Worm (Caenorhabditis elegans) whole organism, young adult: ENCODE data around the gene C06E8.5.

Source experiments
- B0261.1 ChIP-seq: sonication (generic microtip); optimal IDR thresholded peaks from 2 replicates; lab custom pipeline; 2016; ENCODE audit warnings: mild to moderate bottlenecking, missing genetic modification characterization, moderate library complexity, missing compliant biosample characterization
- F33H1.4 ChIP-seq: fragments of 200-800 bp; sonication (Bioruptor generic); IDR thresholded peaks from 2 replicates; pipeline ENCODE4 v1.3.6; 2022; ENCODE audit warnings: missing genetic modification reagents, missing genetic modification characterization, missing compliant biosample characterization
- F39B2.1 ChIP-seq: fragments of 200-800 bp; sonication (Bioruptor generic); IDR thresholded peaks from 2 replicates; pipeline ENCODE4 v1.3.6; 2022; ENCODE audit warnings: missing genetic modification reagents, missing genetic modification characterization, missing compliant biosample characterization
- F49E8.2 ChIP-seq: sonication (generic microtip); optimal IDR thresholded peaks from 3 replicates; lab custom pipeline; 2017; ENCODE audit warnings: missing genetic modification characterization, mild to moderate bottlenecking, missing compliant biosample characterization, antibody characterized with exemption, moderate library complexity; ENCODE audit not compliant: insufficient read depth
- F57A8.1 ChIP-seq: fragments of 200-800 bp; sonication (Bioruptor generic); optimal IDR thresholded peaks from 2 replicates; lab custom pipeline; 2018; ENCODE audit warnings: mild to moderate bottlenecking, missing genetic modification characterization, moderate library complexity, missing compliant biosample characterization
- F57C9.4 ChIP-seq: sonication (generic microtip); optimal IDR thresholded peaks from 2 replicates; lab custom pipeline; 2017; ENCODE audit warnings: mild to moderate bottlenecking, missing genetic modification characterization, missing compliant biosample characterization
- T07F8.4 ChIP-seq: sonication (generic microtip); optimal IDR thresholded peaks from 2 replicates; lab custom pipeline; 2016; ENCODE audit warnings: mild to moderate bottlenecking, missing genetic modification characterization, moderate library complexity, missing compliant biosample characterization
- T26A5.8 ChIP-seq: sonication (generic microtip); optimal IDR thresholded peaks from 2 replicates; lab custom pipeline; 2016; ENCODE audit warnings: missing genetic modification characterization, missing compliant biosample characterization
- Y53F4B.3 ChIP-seq: fragments of 200-800 bp; sonication (Bioruptor generic); IDR thresholded peaks from 2 replicates; pipeline ENCODE4 v1.3.6; 2022; ENCODE audit warnings: missing genetic modification reagents, missing genetic modification characterization, missing compliant biosample characterization
- atf-7 ChIP-seq: sonication (generic microtip); optimal IDR thresholded peaks from 2 replicates; lab custom pipeline; 2017; ENCODE audit warnings: mild to moderate bottlenecking, missing genetic modification characterization, missing compliant biosample characterization
- attf-3 ChIP-seq: fragments of 200-800 bp; sonication (Bioruptor generic); conservative IDR thresholded peaks from 2 replicates; pipeline ENCODE4 v1.3.6; 2022; ENCODE audit warnings: missing genetic modification reagents, missing genetic modification characterization, missing compliant biosample characterization
- attf-6 ChIP-seq: fragments of 200-800 bp; sonication (Bioruptor generic); IDR thresholded peaks from 2 replicates; pipeline ENCODE4 v1.3.6; 2022; ENCODE audit warnings: missing genetic modification reagents, missing genetic modification characterization, missing compliant biosample characterization
- cebp-1 ChIP-seq, 2 experiments: fragments of 200-800 bp in 1 of 2; sonication (Bioruptor generic) in 1 of 2; sonication (generic microtip) in 1 of 2; IDR thresholded peaks in 1 of 2; optimal IDR thresholded peaks in 1 of 2; 2 replicates each; pipeline versions ENCODE4 v1.3.6 to Lab custom; 2017 to 2022; ENCODE audit warnings: missing compliant biosample characterization in 2 of 2, missing genetic modification characterization in 2 of 2, mild to moderate bottlenecking in 1 of 2, missing genetic modification reagents in 1 of 2, moderate library complexity in 1 of 2
- ceh-100 ChIP-seq: fragments of 200-800 bp; sonication (Bioruptor generic); IDR thresholded peaks from 2 replicates; pipeline ENCODE4 v1.3.6; 2022; ENCODE audit warnings: missing genetic modification reagents, missing genetic modification characterization, missing compliant biosample characterization
- ceh-27 ChIP-seq: fragments of 200-800 bp; sonication (Bioruptor generic); optimal IDR thresholded peaks from 2 replicates; lab custom pipeline; 2018; ENCODE audit warnings: mild to moderate bottlenecking, missing genetic modification characterization, moderate library complexity, missing compliant biosample characterization
- ceh-40 ChIP-seq: fragments of 200-800 bp; sonication (Bioruptor generic); IDR thresholded peaks from 2 replicates; pipeline ENCODE4 v1.3.6; 2022; ENCODE audit warnings: missing genetic modification characterization, missing compliant biosample characterization
- dpff-1 ChIP-seq: sonication (generic microtip); optimal IDR thresholded peaks from 2 replicates; lab custom pipeline; 2017; ENCODE audit warnings: mild to moderate bottlenecking, missing genetic modification characterization, missing compliant biosample characterization
- dpl-1 ChIP-seq: fragments of 150-350 bp; optimal IDR thresholded peaks from 2 replicates; lab custom pipeline; 2014; ENCODE audit warnings: missing biosample characterization, missing genetic modification reagents, missing genetic modification characterization
- efl-1 ChIP-seq: fragments of 150-350 bp; optimal IDR thresholded peaks from 2 replicates; lab custom pipeline; 2014; ENCODE audit warnings: missing biosample characterization, missing genetic modification reagents, missing genetic modification characterization
- egl-18 ChIP-seq: fragments of 200-800 bp; sonication (Bioruptor generic); IDR thresholded peaks from 2 replicates; pipeline ENCODE4 v1.3.6; 2022; ENCODE audit warnings: missing genetic modification reagents, missing genetic modification characterization, missing compliant biosample characterization
- egl-44 ChIP-seq: fragments of 200-800 bp; sonication (Bioruptor generic); IDR thresholded peaks from 2 replicates; pipeline ENCODE4 v1.3.6; 2022; ENCODE audit warnings: missing genetic modification reagents, missing genetic modification characterization, missing compliant biosample characterization
- egrh-3 ChIP-seq: fragments of 200-800 bp; sonication (Bioruptor generic); IDR thresholded peaks from 2 replicates; pipeline ENCODE4 v1.3.6; 2022; ENCODE audit warnings: missing genetic modification reagents, missing genetic modification characterization, missing compliant biosample characterization
- gei-17 ChIP-seq: fragments of 200-800 bp; sonication (Bioruptor generic); optimal IDR thresholded peaks from 2 replicates; lab custom pipeline; 2018; ENCODE audit warnings: mild to moderate bottlenecking, missing genetic modification characterization, missing compliant biosample characterization
- hlh-12 ChIP-seq: sonication (generic microtip); optimal IDR thresholded peaks from 2 replicates; lab custom pipeline; 2016; ENCODE audit warnings: missing genetic modification characterization, missing compliant biosample characterization
- hsf-1 ChIP-seq: fragments of 200-800 bp; sonication (Bioruptor generic); IDR thresholded peaks from 2 replicates; pipeline ENCODE4 v1.3.6; 2022; ENCODE audit warnings: missing genetic modification reagents, missing genetic modification characterization, missing compliant biosample characterization
- lag-1 ChIP-seq: fragments of 200-800 bp; sonication (Bioruptor generic); IDR thresholded peaks from 2 replicates; pipeline ENCODE4 v1.3.6; 2022; ENCODE audit warnings: missing genetic modification reagents, missing genetic modification characterization, missing compliant biosample characterization
- lin-35 ChIP-seq, 3 experiments: fragments of 150-350 bp in 2 of 3; sonication (generic microtip) in 1 of 3; optimal IDR thresholded peaks; 2 replicates each; lab custom pipeline; 2014 to 2018; ENCODE audit warnings: missing biosample characterization in 3 of 3, missing genetic modification characterization in 3 of 3, missing genetic modification reagents in 3 of 3
- lsl-1 ChIP-seq: fragments of 200-800 bp; sonication (Bioruptor generic); optimal IDR thresholded peaks from 2 replicates; lab custom pipeline; 2018; ENCODE audit warnings: mild to moderate bottlenecking, missing genetic modification characterization, moderate library complexity, missing compliant biosample characterization
- madf-6 ChIP-seq: fragments of 200-800 bp; sonication (Bioruptor generic); IDR thresholded peaks from 2 replicates; pipeline ENCODE4 v1.3.6; 2022; ENCODE audit warnings: missing genetic modification reagents, missing genetic modification characterization, missing compliant biosample characterization
- madf-8 ChIP-seq: fragments of 200-800 bp; sonication (Bioruptor generic); conservative IDR thresholded peaks from 2 replicates; pipeline ENCODE4 v1.3.6; 2022; ENCODE audit warnings: missing genetic modification reagents, missing genetic modification characterization, missing compliant biosample characterization
- mel-28 ChIP-seq: sonication (generic microtip); optimal IDR thresholded peaks from 2 replicates; lab custom pipeline; 2016; ENCODE audit warnings: borderline replicate concordance, mild to moderate bottlenecking, missing genetic modification characterization, missing compliant biosample characterization
- nhr-120 ChIP-seq: fragments of 200-800 bp; sonication (Bioruptor generic); IDR thresholded peaks from 2 replicates; pipeline ENCODE4 v1.3.6; 2022; ENCODE audit warnings: missing genetic modification characterization, missing compliant biosample characterization
- nhr-27 ChIP-seq: fragments of 200-800 bp; sonication (Bioruptor generic); optimal IDR thresholded peaks from 2 replicates; lab custom pipeline; 2018; ENCODE audit warnings: mild to moderate bottlenecking, missing genetic modification characterization, moderate library complexity, missing compliant biosample characterization
- nhr-80 ChIP-seq: sonication (generic microtip); optimal IDR thresholded peaks from 2 replicates; lab custom pipeline; 2016; ENCODE audit warnings: missing genetic modification characterization, missing compliant biosample characterization
- rcor-1 ChIP-seq: fragments of 200-800 bp; sonication (Bioruptor generic); IDR thresholded peaks from 2 replicates; pipeline ENCODE4 v1.3.6; 2022; ENCODE audit warnings: missing genetic modification reagents, missing genetic modification characterization, missing compliant biosample characterization
- repo-1 ChIP-seq: sonication (generic microtip); optimal IDR thresholded peaks from 2 replicates; lab custom pipeline; 2017; ENCODE audit warnings: mild to moderate bottlenecking, missing genetic modification characterization, missing compliant biosample characterization
- sdz-38 ChIP-seq: sonication (generic microtip); optimal IDR thresholded peaks from 2 replicates; lab custom pipeline; 2016; ENCODE audit warnings: missing genotype, missing genetic modification characterization, missing compliant biosample characterization
- unc-130 ChIP-seq: sonication (generic microtip); optimal IDR thresholded peaks from 2 replicates; lab custom pipeline; 2016; ENCODE audit warnings: missing genetic modification reagents, missing genetic modification characterization, missing compliant biosample characterization
- xnd-1 ChIP-seq: sonication (generic microtip); optimal IDR thresholded peaks from 2 replicates; lab custom pipeline; 2016; ENCODE audit warnings: missing genotype, missing genetic modification reagents, missing genetic modification characterization, missing compliant biosample characterization
- ztf-18 ChIP-seq: sonication (generic microtip); optimal IDR thresholded peaks from 2 replicates; lab custom pipeline; 2016; ENCODE audit warnings: missing genotype, mild to moderate bottlenecking, missing genetic modification characterization, missing compliant biosample characterization
- ztf-25 ChIP-seq: fragments of 200-800 bp; sonication (Bioruptor generic); IDR thresholded peaks from 2 replicates; pipeline ENCODE4 v1.3.6; 2022; ENCODE audit warnings: missing genetic modification reagents, missing genetic modification characterization, missing compliant biosample characterization
- ztf-28 ChIP-seq: fragments of 200-800 bp; sonication (Bioruptor generic); IDR thresholded peaks from 2 replicates; pipeline ENCODE4 v1.3.6; 2022; ENCODE audit warnings: missing genetic modification reagents, missing genetic modification characterization, missing compliant biosample characterization
- ztf-3 ChIP-seq: fragments of 200-800 bp; sonication (Bioruptor generic); optimal IDR thresholded peaks from 2 replicates; lab custom pipeline; 2018; ENCODE audit warnings: mild to moderate bottlenecking, missing genetic modification characterization, missing compliant biosample characterization

C06E8.5 gene

ce11 chrIII:6969090-6969489, 36.2 kb downstream of the C06E8.5 start, which contains the start of gene F31E3.12:
TSS of gene F31E3.12 (plus strand) at chrIII:6969390.
- TF ChIP-seq ztf-18, result no peak
- no peak for TF ChIP-seq nhr-80 (tag; lab: Kevin White, UChicago)
- TF ChIP-seq nhr-27, result no peak
- TF ChIP-seq T26A5.8 (tag; lab: Kevin White, UChicago), result no peak
- no peak for TF ChIP-seq F57A8.1
- no peak for TF ChIP-seq lsl-1
- TF ChIP-seq lag-1 (GFP tag; lab: Robert Waterston, UW), result no peak
- no peak for TF ChIP-seq ztf-25 (GFP tag; lab: Robert Waterston, UW)
- no peak for TF ChIP-seq unc-130 (GFP tag; lab: Kevin White, UChicago)
- no peak for TF ChIP-seq T07F8.4 (tag; lab: Kevin White, UChicago)
- TF ChIP-seq egl-44 (GFP tag; lab: Robert Waterston, UW), result no peak
- TF ChIP-seq sdz-38 (tag; lab: Kevin White, UChicago), result no peak
- TF ChIP-seq ceh-27 (GFP tag; lab: Kevin White, UChicago), result no peak
- no peak for TF ChIP-seq F33H1.4 (GFP tag; lab: Robert Waterston, UW)
- TF ChIP-seq mel-28 (tag; lab: Kevin White, UChicago), result no peak
- TF ChIP-seq dpff-1, result no peak

DNA sequence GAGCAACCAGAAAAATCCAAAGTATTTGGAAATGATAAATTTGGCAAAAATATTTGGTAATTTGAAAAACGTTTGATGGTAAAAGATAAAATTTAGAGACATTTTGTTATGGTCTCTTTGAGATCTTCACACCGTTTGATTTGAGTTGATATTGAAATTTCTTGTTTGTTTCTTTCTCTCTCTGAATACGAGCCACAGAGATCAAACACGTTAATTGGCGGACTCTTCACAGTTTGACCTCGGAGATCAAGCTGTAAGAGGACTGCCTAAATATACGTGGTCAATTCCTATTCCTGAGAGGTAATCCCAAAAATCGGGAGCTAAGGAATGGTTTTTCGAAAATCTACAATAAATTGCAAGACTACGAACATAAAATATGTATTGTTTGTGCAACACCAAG, 36.6 kb downstream of the C06E8.5 start:
- TF ChIP-seq efl-1 (GFP tag; lab: Kevin White, UChicago) (peak; percentile 55), ztf-28 (GFP tag; lab: Robert Waterston, UW) (no peak), dpff-1 (no peak), F39B2.1 (GFP tag; lab: Robert Waterston, UW) (no peak), madf-8 (GFP tag; lab: Robert Waterston, UW) (0 out of 2 replicates have a peak, but pooled peaks have one; percentile 6), nhr-120 (no peak), Y53F4B.3 (no peak), hlh-12 (tag; lab: Kevin White, UChicago) (no peak), atf-7 (tag; lab: Kevin White, UChicago) (no peak), egl-18 (GFP tag; lab: Robert Waterston, UW) (no peak), gei-17 (GFP tag; lab: Kevin White, UChicago) (no peak), madf-6 (peak; percentile 71), dpl-1 (GFP tag; lab: Kevin White, UChicago) (no peak)

ce11 chrIII:6968080-6968639, 37.1 kb downstream of the C06E8.5 start, which contains the start of gene panl-2:
TSS of gene panl-2 (minus strand) at chrIII:6968130.
- TF ChIP-seq ztf-3 (GFP tag; lab: Kevin White, UChicago), result no peak
- TF ChIP-seq attf-6 (GFP tag; lab: Robert Waterston, UW), result no peak
- peak in 1 of 3 experiments; percentile 52 for TF ChIP-seq lin-35 (GFP tag; optimal IDR thresholded peaks at IDR 0.05; lab: Kevin White, UChicago)
- TF ChIP-seq F49E8.2, result peak; percentile 47
- no peak for TF ChIP-seq cebp-1 (GFP tag; IDR thresholded peaks at IDR 0.05; lab: Robert Waterston, UW)
- no peak for TF ChIP-seq cebp-1 (tag; optimal IDR thresholded peaks at IDR 0.05; lab: Kevin White, UChicago)
- TF ChIP-seq dpl-1 (GFP tag; lab: Kevin White, UChicago), result no peak
- peak; percentile 49; the same call in 1 of the 2 replicates for TF ChIP-seq egrh-3
- TF ChIP-seq ceh-100 (GFP tag; lab: Robert Waterston, UW), result no peak
- no peak for TF ChIP-seq Y53F4B.3
- peak; percentile 88 for TF ChIP-seq attf-3
- no peak for TF ChIP-seq F57C9.4
- no peak for TF ChIP-seq ceh-40 (GFP tag; lab: Robert Waterston, UW)
- no peak for TF ChIP-seq repo-1 (tag; lab: Kevin White, UChicago)
- no peak for TF ChIP-seq xnd-1
- no peak for TF ChIP-seq B0261.1 (tag; lab: Kevin White, UChicago)
- no peak for TF ChIP-seq hsf-1 (GFP tag; lab: Robert Waterston, UW)
- no peak for TF ChIP-seq rcor-1 (GFP tag; lab: Robert Waterston, UW)
